Fruit fly (Drosophila melanogaster): Measurements from ENCODE around the gene Bfc.

Bfc gene

DNA sequence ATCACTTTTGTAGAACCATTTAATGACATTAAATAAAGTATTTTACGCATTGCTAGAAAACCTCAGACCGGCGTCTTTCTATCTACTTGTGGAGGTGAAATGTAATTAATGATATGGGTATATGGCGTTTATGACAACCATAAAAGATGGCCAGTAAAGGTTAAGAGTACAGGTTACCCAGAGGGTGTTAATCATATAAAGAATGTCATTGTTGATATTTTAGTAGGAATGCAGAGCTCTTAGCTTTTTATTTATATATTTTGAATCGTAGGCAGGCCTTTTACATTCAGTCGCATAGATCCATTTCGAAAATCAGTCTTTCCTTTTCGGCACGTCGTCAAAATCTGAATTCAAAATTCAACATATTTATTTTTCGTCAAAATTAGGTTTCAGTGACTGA lies at the start of gene Bfc:
TSS of gene Bfc (plus strand) at position 301 of the 400 bp plus-strand sequence.
- TF ChIP-seq Jra (GFP tag; optimal IDR thresholded peaks at IDR 0.05) (no peak), Abd-B (GFP tag; optimal IDR thresholded peaks at IDR 0.05) (no peak), GATAd (GFP tag; optimal IDR thresholded peaks at IDR 0.05) (no peak), Rel (GFP tag; optimal IDR thresholded peaks at IDR 0.05) (no peak), Rel (tag; optimal IDR thresholded peaks at IDR 0.05) (no peak), OdsH (GFP tag; optimal IDR thresholded peaks at IDR 0.05) (no peak), brk (GFP tag; optimal IDR thresholded peaks at IDR 0.05) (no peak), dmrt93B (GFP tag; optimal IDR thresholded peaks at IDR 0.05) (no peak), rgr (GFP tag; optimal IDR thresholded peaks at IDR 0.05) (no peak), Vsx2 (GFP tag; optimal IDR thresholded peaks at IDR 0.05; ENCODE audit: partially characterized antibody) (no peak), tai (GFP tag; optimal IDR thresholded peaks at IDR 0.05) (no peak), Sp1 (GFP tag; optimal IDR thresholded peaks at IDR 0.05) (no peak), N (GFP tag; optimal IDR thresholded peaks at IDR 0.05) (no peak), Mio (GFP tag; optimal IDR thresholded peaks at IDR 0.05) (no peak), foxo (GFP tag; optimal IDR thresholded peaks at IDR 0.05) (no peak), psq (GFP tag; optimal IDR thresholded peaks at IDR 0.05) (no peak), CrebA (GFP tag; optimal IDR thresholded peaks at IDR 0.05; ENCODE audit: borderline replicate concordance) (no peak), CG9705 (GFP tag; optimal IDR thresholded peaks at IDR 0.05) (no peak), woc (GFP tag; optimal IDR thresholded peaks at IDR 0.05) (no peak)

DNA sequence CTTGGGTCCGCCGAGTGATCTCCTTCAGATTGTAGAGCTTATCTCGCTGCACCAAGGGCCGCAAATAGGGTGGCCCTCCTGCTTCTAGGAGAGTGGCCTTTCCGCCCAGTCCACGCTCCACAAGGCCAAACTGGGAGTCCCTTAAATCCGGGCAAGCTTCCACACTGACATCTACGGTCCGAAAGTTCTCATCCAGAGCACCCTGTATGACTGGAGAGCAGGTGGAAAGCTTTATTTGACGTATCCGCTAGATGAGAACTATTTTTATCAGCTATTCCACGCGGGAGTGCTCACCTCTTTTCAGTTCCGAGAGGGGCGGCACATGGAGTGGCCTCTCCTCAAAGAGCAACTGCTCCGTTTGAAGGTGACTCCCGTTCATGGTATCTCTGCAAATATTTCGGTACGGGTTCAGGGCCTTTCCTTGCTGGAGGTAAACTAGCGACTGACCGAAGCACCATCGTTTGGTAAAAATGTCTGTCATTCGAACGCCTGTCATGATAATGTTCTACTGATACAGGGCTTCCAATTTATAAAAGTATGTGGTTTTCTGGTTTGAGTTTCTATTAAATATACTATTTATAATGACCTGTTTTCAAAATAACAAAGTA lies 47.8 kb upstream of the Bfc start, which contains the start of gene meep:
TSS of gene meep (minus strand) at position 449 of the 608 bp plus-strand sequence.
- TF ChIP-seq dl (GFP tag; optimal IDR thresholded peaks at IDR 0.05; ENCODE audit: insufficient read depth in 1 of 2, partially characterized antibody in 2 of 2) (no peak), jim (GFP tag; optimal IDR thresholded peaks at IDR 0.05) (no peak), GATAd (GFP tag; optimal IDR thresholded peaks at IDR 0.05) (no peak)

DNA sequence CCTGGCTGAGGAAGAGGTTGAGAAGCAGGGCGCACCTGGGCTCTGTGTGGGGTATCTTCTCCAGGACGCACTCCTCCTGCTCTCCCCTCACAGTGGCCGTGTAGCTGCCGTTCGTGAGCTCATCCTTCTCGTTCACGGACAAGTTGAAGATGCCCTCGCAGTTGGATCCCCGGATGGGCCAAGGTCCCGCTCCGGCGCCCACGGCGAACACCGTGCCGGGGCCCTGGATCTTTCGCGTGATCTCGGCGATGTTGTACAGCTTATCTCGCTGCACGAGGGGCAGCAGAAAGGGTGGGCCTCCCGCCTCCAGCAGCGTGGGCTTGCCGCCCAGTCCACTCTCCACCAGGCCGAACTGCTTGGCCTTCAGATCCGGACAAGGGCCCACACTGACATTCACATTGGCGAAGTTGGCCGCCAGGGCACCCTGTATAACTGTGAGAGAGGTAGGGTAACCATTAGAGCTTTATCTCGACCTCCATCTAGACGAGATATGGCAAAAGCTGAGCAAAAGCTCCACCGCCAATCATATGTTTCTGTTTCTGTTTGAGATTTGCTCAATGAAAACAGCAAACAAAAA lies 46.6 kb upstream of the Bfc start:
- TF ChIP-seq Dfd (GFP tag; optimal IDR thresholded peaks at IDR 0.05), result peak; percentile 97
- no peak for TF ChIP-seq Jra (GFP tag; optimal IDR thresholded peaks at IDR 0.05)

DNA sequence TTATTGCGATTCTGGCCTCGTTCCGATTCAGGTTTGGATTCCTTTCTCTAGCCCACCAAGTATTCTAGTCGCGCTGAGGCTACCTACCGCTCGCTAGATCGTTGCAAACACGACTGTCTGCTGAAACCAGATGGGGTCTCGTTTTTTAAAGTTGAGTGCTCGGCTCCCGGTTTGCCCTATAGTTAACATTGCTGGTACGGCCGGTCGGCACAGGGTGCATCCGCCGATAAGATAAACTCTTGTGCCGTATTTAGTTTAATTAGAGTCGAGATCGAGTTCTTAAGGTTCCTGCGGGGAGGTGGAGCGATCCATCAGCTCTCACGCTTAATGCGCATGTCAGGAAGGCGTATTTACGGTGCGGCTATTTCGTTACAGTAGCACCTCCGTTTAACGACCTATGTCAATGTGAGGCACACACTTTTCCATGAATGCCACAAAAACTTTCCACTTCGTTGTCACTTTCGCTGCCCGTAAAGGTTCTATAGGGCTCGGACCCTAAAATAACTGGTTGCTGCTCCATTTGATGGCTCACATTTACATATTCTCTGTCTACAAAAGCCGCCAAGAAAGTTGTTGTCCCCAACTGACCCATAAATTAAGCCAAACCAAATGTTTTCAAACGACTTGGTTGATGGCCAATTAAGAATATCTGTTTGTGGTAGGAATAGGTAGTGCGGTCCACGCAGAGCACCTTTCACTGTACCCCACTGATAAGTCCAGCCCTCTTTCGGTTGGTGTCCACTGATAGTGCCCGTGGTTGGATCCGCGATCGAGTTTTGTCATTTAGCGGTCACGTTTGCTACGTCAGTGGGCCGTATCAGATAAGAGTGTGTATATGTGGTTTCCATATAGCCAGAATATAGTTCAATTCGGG lies 45.6 kb upstream of the Bfc start, which contains the start of gene CG9119:
TSS of gene CG9119 (minus strand) at position 122 of the 874 bp plus-strand sequence.
- no peak for TF ChIP-seq Dif (GFP tag; optimal IDR thresholded peaks at IDR 0.05; ENCODE audit: partially characterized antibody)
- no peak for TF ChIP-seq dl (GFP tag; optimal IDR thresholded peaks at IDR 0.05; ENCODE audit: insufficient read depth in 1 of 2, partially characterized antibody in 2 of 2)
- peak; percentile 34 for TF ChIP-seq dmrt93B (GFP tag; optimal IDR thresholded peaks at IDR 0.05)
- TF ChIP-seq sage (GFP tag; optimal IDR thresholded peaks at IDR 0.05), result no peak
- TF ChIP-seq CrebA (GFP tag; optimal IDR thresholded peaks at IDR 0.05; ENCODE audit: borderline replicate concordance), result no peak
- peak; percentile 28 for TF ChIP-seq Sp1 (GFP tag; optimal IDR thresholded peaks at IDR 0.05)
- no peak for TF ChIP-seq lola (GFP tag; optimal IDR thresholded peaks at IDR 0.05)
- no peak for TF ChIP-seq dsf (GFP tag; optimal IDR thresholded peaks at IDR 0.05; ENCODE audit: borderline replicate concordance)
- TF ChIP-seq OdsH (GFP tag; optimal IDR thresholded peaks at IDR 0.05), result peak; percentile 46
- TF ChIP-seq Abd-B (GFP tag; optimal IDR thresholded peaks at IDR 0.05), result no peak
- peak; percentile 59 for TF ChIP-seq ey (GFP tag; optimal IDR thresholded peaks at IDR 0.05)
- no peak for TF ChIP-seq N (GFP tag; optimal IDR thresholded peaks at IDR 0.05)
- TF ChIP-seq Mio (GFP tag; optimal IDR thresholded peaks at IDR 0.05), result no peak
- no peak for TF ChIP-seq Rel (GFP tag; optimal IDR thresholded peaks at IDR 0.05)
- TF ChIP-seq Rel (tag; optimal IDR thresholded peaks at IDR 0.05), result no peak
- TF ChIP-seq jim (GFP tag; optimal IDR thresholded peaks at IDR 0.05), result no peak
- peak; percentile 24 for TF ChIP-seq HLH106 (tag; optimal IDR thresholded peaks at IDR 0.05)
- no peak for TF ChIP-seq Hr83 (GFP tag; optimal IDR thresholded peaks at IDR 0.05; ENCODE audit: poor library complexity, severe bottlenecking)
- no peak for TF ChIP-seq brk (GFP tag; optimal IDR thresholded peaks at IDR 0.05)
- TF ChIP-seq Hnf4 (GFP tag; optimal IDR thresholded peaks at IDR 0.05), result no peak
- no peak for TF ChIP-seq GATAd (GFP tag; optimal IDR thresholded peaks at IDR 0.05)
- TF ChIP-seq tai (GFP tag; optimal IDR thresholded peaks at IDR 0.05), result no peak
- peak; percentile 59 for TF ChIP-seq h (GFP tag; optimal IDR thresholded peaks at IDR 0.05)
- peak; percentile 72 for TF ChIP-seq fru (GFP tag; optimal IDR thresholded peaks at IDR 0.05)
- TF ChIP-seq br (GFP tag; optimal IDR thresholded peaks at IDR 0.05), result peak; percentile 52
- TF ChIP-seq foxo (GFP tag; optimal IDR thresholded peaks at IDR 0.05), result peak in 1 of 2 experiments; percentile 61
- no peak for TF ChIP-seq Jra (GFP tag; optimal IDR thresholded peaks at IDR 0.05)
- TF ChIP-seq woc (GFP tag; optimal IDR thresholded peaks at IDR 0.05), result no peak
- no peak for TF ChIP-seq Myc (optimal IDR thresholded peaks at IDR 0.05)
- no peak for TF ChIP-seq Hr78 (GFP tag; optimal IDR thresholded peaks at IDR 0.05)
- peak; percentile 27 for TF ChIP-seq rgr (GFP tag; optimal IDR thresholded peaks at IDR 0.05)
- no peak for TF ChIP-seq pan (optimal IDR thresholded peaks at IDR 0.05)
- TF ChIP-seq Dfd (GFP tag; optimal IDR thresholded peaks at IDR 0.05), result no peak
- no peak for TF ChIP-seq Vsx2 (GFP tag; optimal IDR thresholded peaks at IDR 0.05; ENCODE audit: partially characterized antibody)
- TF ChIP-seq CG9705 (GFP tag; optimal IDR thresholded peaks at IDR 0.05), result no peak
- TF ChIP-seq sv (GFP tag; optimal IDR thresholded peaks at IDR 0.05), result peak; percentile 40
- no peak for TF ChIP-seq usp (GFP tag; optimal IDR thresholded peaks at IDR 0.05)

Data from whole organism, wandering third instar larva.